Fruit fly (Drosophila melanogaster) whole organism, adult: ENCODE data around the gene CG1896.

ENCODE experiments used
- CG1620 ChIP-seq: fragments of 200-800 bp; sonication (Bioruptor generic); optimal IDR thresholded peaks from 2 replicates; lab custom pipeline; 2016; ENCODE audit warnings: missing biosample characterization, missing genetic modification characterization
- CG33017 ChIP-seq: fragments of 200-800 bp; sonication (Bioruptor generic); optimal IDR thresholded peaks from 2 replicates; lab custom pipeline; 2018; ENCODE audit warnings: missing biosample characterization, mild to moderate bottlenecking, missing genetic modification characterization, moderate library complexity
- CG7045 ChIP-seq: fragments of 200-800 bp; sonication (Bioruptor generic); optimal IDR thresholded peaks from 2 replicates; lab custom pipeline; 2017; ENCODE audit warnings: missing biosample characterization, mild to moderate bottlenecking, missing genetic modification characterization
- cic ChIP-seq: fragments of 200-800 bp; sonication (Bioruptor generic); optimal IDR thresholded peaks from 2 replicates; lab custom pipeline; 2017; ENCODE audit warnings: missing biosample characterization, mild to moderate bottlenecking, missing genetic modification characterization, moderate library complexity
- kay ChIP-seq: fragments of 200-800 bp; sonication (Bioruptor generic); peaks from one replicate; lab custom pipeline; 2016; ENCODE audit warnings: missing biosample characterization, missing genetic modification characterization, borderline replicate concordance

dm6 chr3R:31793664-31794417 is 49.8 kb downstream of the CG1896 start, which contains the start of the genes Mccc1 and Acf:
- no peak for TF ChIP-seq CG7045 (GFP tag; lab: Kevin White, UChicago)
- peak; percentile 32 for TF ChIP-seq CG1620 (GFP tag; lab: Kevin White, UChicago)
- TF ChIP-seq kay: no peak
- TF ChIP-seq cic (GFP tag; lab: Kevin White, UChicago): no peak
- no peak for TF ChIP-seq CG33017 (tag; lab: Kevin White, UChicago)
